Fruit fly (Drosophila melanogaster): ENCODE results near the gene Socs16D.

Socs16D gene

dm6 chrX:17814783-17815182 is 12.6 kb downstream of the Socs16D start:
- TF ChIP-seq GATAd (GFP tag; optimal IDR thresholded peaks at IDR 0.05) (no peak), Dfd (GFP tag; optimal IDR thresholded peaks at IDR 0.05) (no peak), tai (GFP tag; optimal IDR thresholded peaks at IDR 0.05) (no peak), CG32264 (GFP tag; optimal IDR thresholded peaks at IDR 0.05) (no peak), Hnf4 (GFP tag; optimal IDR thresholded peaks at IDR 0.05) (peak; percentile 72), dsf (GFP tag; optimal IDR thresholded peaks at IDR 0.05; ENCODE audit: borderline replicate concordance) (no peak), foxo (GFP tag; optimal IDR thresholded peaks at IDR 0.05) (peak in 1 of 2 experiments; percentile 66), sv (GFP tag; optimal IDR thresholded peaks at IDR 0.05) (no peak), OdsH (GFP tag; optimal IDR thresholded peaks at IDR 0.05) (peak; percentile 85), brk (GFP tag; optimal IDR thresholded peaks at IDR 0.05) (peak; percentile 59), br (GFP tag; optimal IDR thresholded peaks at IDR 0.05) (peak; percentile 62), jim (GFP tag; optimal IDR thresholded peaks at IDR 0.05) (no peak), Vsx2 (GFP tag; optimal IDR thresholded peaks at IDR 0.05; ENCODE audit: partially characterized antibody) (no peak), dmrt93B (GFP tag; optimal IDR thresholded peaks at IDR 0.05) (peak; percentile 37), sage (GFP tag; optimal IDR thresholded peaks at IDR 0.05) (no peak), Jra (GFP tag; optimal IDR thresholded peaks at IDR 0.05) (peak; percentile 57), lola (GFP tag; optimal IDR thresholded peaks at IDR 0.05) (no peak), woc (GFP tag; optimal IDR thresholded peaks at IDR 0.05) (peak; percentile 33), N (GFP tag; optimal IDR thresholded peaks at IDR 0.05) (no peak), Abd-B (GFP tag; optimal IDR thresholded peaks at IDR 0.05) (no peak), Hr78 (GFP tag; optimal IDR thresholded peaks at IDR 0.05) (no peak), Dif (GFP tag; optimal IDR thresholded peaks at IDR 0.05; ENCODE audit: partially characterized antibody) (no peak), Sp1 (GFP tag; optimal IDR thresholded peaks at IDR 0.05) (peak; percentile 71), usp (GFP tag; optimal IDR thresholded peaks at IDR 0.05) (no peak), h (GFP tag; optimal IDR thresholded peaks at IDR 0.05) (peak; percentile 70), Myc (optimal IDR thresholded peaks at IDR 0.05) (no peak), ey (GFP tag; optimal IDR thresholded peaks at IDR 0.05) (peak; percentile 72), HLH106 (tag; optimal IDR thresholded peaks at IDR 0.05) (peak; percentile 68), CrebA (GFP tag; optimal IDR thresholded peaks at IDR 0.05; ENCODE audit: borderline replicate concordance) (no peak), Mio (GFP tag; optimal IDR thresholded peaks at IDR 0.05) (no peak), rgr (GFP tag; optimal IDR thresholded peaks at IDR 0.05) (peak; percentile 65), psq (GFP tag; optimal IDR thresholded peaks at IDR 0.05) (peak; percentile 50), fru (GFP tag; optimal IDR thresholded peaks at IDR 0.05) (peak; percentile 68), Rel (GFP tag; optimal IDR thresholded peaks at IDR 0.05) (no peak), Rel (tag; optimal IDR thresholded peaks at IDR 0.05) (no peak), CG9705 (GFP tag; optimal IDR thresholded peaks at IDR 0.05) (no peak), dl (GFP tag; optimal IDR thresholded peaks at IDR 0.05; ENCODE audit: insufficient read depth in 1 of 2, partially characterized antibody in 2 of 2) (no peak)

dm6 chrX:17812193-17812592 is 15.2 kb downstream of the Socs16D start:
- TF ChIP-seq HLH106 (tag; optimal IDR thresholded peaks at IDR 0.05) (no peak), Sp1 (GFP tag; optimal IDR thresholded peaks at IDR 0.05) (no peak), sage (GFP tag; optimal IDR thresholded peaks at IDR 0.05) (no peak), usp (GFP tag; optimal IDR thresholded peaks at IDR 0.05) (no peak), Hnf4 (GFP tag; optimal IDR thresholded peaks at IDR 0.05) (no peak), brk (GFP tag; optimal IDR thresholded peaks at IDR 0.05) (no peak), GATAd (GFP tag; optimal IDR thresholded peaks at IDR 0.05) (no peak), jim (GFP tag; optimal IDR thresholded peaks at IDR 0.05) (no peak), Dfd (GFP tag; optimal IDR thresholded peaks at IDR 0.05) (no peak), OdsH (GFP tag; optimal IDR thresholded peaks at IDR 0.05) (no peak), CrebA (GFP tag; optimal IDR thresholded peaks at IDR 0.05; ENCODE audit: borderline replicate concordance) (no peak), h (GFP tag; optimal IDR thresholded peaks at IDR 0.05) (no peak), ey (GFP tag; optimal IDR thresholded peaks at IDR 0.05) (no peak), br (GFP tag; optimal IDR thresholded peaks at IDR 0.05) (no peak), sv (GFP tag; optimal IDR thresholded peaks at IDR 0.05) (no peak), Hr78 (GFP tag; optimal IDR thresholded peaks at IDR 0.05) (no peak), psq (GFP tag; optimal IDR thresholded peaks at IDR 0.05) (no peak), fru (GFP tag; optimal IDR thresholded peaks at IDR 0.05) (no peak), Abd-B (GFP tag; optimal IDR thresholded peaks at IDR 0.05) (no peak)

- peak; percentile 61 for TF ChIP-seq HLH106 (tag; optimal IDR thresholded peaks at IDR 0.05)
- TF ChIP-seq N (GFP tag; optimal IDR thresholded peaks at IDR 0.05), result no peak
- no peak for TF ChIP-seq dl (GFP tag; optimal IDR thresholded peaks at IDR 0.05; ENCODE audit: insufficient read depth in 1 of 2, partially characterized antibody in 2 of 2)
- TF ChIP-seq rgr (GFP tag; optimal IDR thresholded peaks at IDR 0.05), result peak; percentile 37
- no peak for TF ChIP-seq Hr83 (GFP tag; optimal IDR thresholded peaks at IDR 0.05; ENCODE audit: poor library complexity, severe bottlenecking)
- TF ChIP-seq foxo (GFP tag; optimal IDR thresholded peaks at IDR 0.05), result peak in 1 of 2 experiments; percentile 66
- TF ChIP-seq GATAd (GFP tag; optimal IDR thresholded peaks at IDR 0.05), result no peak
- no peak for TF ChIP-seq Mio (GFP tag; optimal IDR thresholded peaks at IDR 0.05)
- TF ChIP-seq Sp1 (GFP tag; optimal IDR thresholded peaks at IDR 0.05), result peak; percentile 68
- no peak for TF ChIP-seq Myc (optimal IDR thresholded peaks at IDR 0.05)
- TF ChIP-seq CG32264 (GFP tag; optimal IDR thresholded peaks at IDR 0.05), result no peak
- no peak for TF ChIP-seq usp (GFP tag; optimal IDR thresholded peaks at IDR 0.05)
- no peak for TF ChIP-seq Vsx2 (GFP tag; optimal IDR thresholded peaks at IDR 0.05; ENCODE audit: partially characterized antibody)
- peak; percentile 19 for TF ChIP-seq ey (GFP tag; optimal IDR thresholded peaks at IDR 0.05)
- peak; percentile 49 for TF ChIP-seq fru (GFP tag; optimal IDR thresholded peaks at IDR 0.05)
- TF ChIP-seq sv (GFP tag; optimal IDR thresholded peaks at IDR 0.05), result no peak
- no peak for TF ChIP-seq Abd-B (GFP tag; optimal IDR thresholded peaks at IDR 0.05)
- TF ChIP-seq br (GFP tag; optimal IDR thresholded peaks at IDR 0.05), result no peak
- peak; percentile 87 for TF ChIP-seq OdsH (GFP tag; optimal IDR thresholded peaks at IDR 0.05)
- peak; percentile 12 for TF ChIP-seq CG9705 (GFP tag; optimal IDR thresholded peaks at IDR 0.05)
- no peak for TF ChIP-seq Hr78 (GFP tag; optimal IDR thresholded peaks at IDR 0.05)
- TF ChIP-seq dmrt93B (GFP tag; optimal IDR thresholded peaks at IDR 0.05), result peak; percentile 32
- peak; percentile 46 for TF ChIP-seq h (GFP tag; optimal IDR thresholded peaks at IDR 0.05)
- TF ChIP-seq psq (GFP tag; optimal IDR thresholded peaks at IDR 0.05), result peak; percentile 28
Measured at dm6 chrX:17806973-17807372, 20.4 kb downstream of the Socs16D start.
